Worm (Caenorhabditis elegans): ENCODE data around the gene F23F12.3.

F23F12.3 gene

DNA sequence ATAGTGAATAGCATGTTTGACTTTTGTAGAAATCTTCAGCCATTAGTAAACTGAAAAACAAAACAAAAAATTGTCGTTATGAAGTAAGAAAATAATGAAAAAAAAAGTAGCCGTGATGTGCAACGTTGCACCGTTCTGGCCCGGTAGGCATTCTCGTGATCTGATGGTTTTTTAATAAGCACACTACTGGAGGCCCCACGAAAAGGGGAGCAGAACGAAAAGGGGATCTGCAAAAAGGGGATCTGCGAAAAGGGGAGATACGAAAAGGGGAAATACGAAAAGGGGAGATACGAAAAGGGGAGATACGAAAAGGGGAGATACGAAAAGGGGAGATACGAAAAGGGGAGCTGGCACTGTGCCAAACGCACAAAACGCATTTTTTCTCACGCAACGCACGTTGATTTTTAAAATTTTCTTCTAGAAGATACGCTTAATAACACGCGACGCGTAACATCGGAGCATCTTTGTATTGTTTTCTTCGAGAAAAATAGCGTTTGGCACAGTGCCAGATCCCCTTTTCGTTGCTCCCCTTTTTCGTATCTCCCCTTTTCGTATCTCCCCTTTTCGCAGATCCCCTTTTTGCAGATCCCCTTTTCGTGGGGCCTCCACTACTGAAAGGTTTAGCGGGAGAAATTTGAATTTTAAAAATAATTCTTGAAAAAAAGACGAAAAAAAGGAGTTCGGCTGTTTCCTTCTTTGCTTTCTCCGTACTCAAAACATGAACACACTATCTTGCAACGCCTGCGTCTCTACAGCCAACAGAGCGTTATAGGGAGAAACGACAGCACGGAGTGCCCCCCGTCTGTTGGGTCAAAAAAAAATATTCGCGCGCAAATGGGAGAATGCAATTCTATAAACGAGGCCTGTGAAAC, 51.1 kb downstream of the F23F12.3 start, which contains the start of gene C09E7.7:
C09E7.7 (minus strand) TSS at position 57 of the 872 bp plus-strand sequence.
- TF ChIP-seq nhr-25 (tag; optimal IDR thresholded peaks at IDR 0.05) (peak; percentile 15), pha-4 (tag; optimal IDR thresholded peaks at IDR 0.05) (peak; percentile 30), hmg-11 (tag; optimal IDR thresholded peaks at IDR 0.05) (peak; percentile 11), tbx-2 (tag; optimal IDR thresholded peaks at IDR 0.05) (peak; percentile 21), snpc-4 (tag; optimal IDR thresholded peaks at IDR 0.05) (peak; percentile 25), elt-2 (tag; optimal IDR thresholded peaks at IDR 0.05) (peak; percentile 16), elt-1 (tag; optimal IDR thresholded peaks at IDR 0.05) (peak; percentile 36), fkh-10 (GFP tag; optimal IDR thresholded peaks at IDR 0.05) (peak; percentile 2), lin-15B (tag; optimal IDR thresholded peaks at IDR 0.05) (peak; percentile 21), nfya-1 (tag; optimal IDR thresholded peaks at IDR 0.05; ENCODE audit: insufficient read depth) (peak; percentile 50), nhr-43 (tag; optimal IDR thresholded peaks at IDR 0.05; ENCODE audit: poor library complexity, severe bottlenecking) (peak; percentile 63), ceh-28 (tag; optimal IDR thresholded peaks at IDR 0.05) (peak; percentile 0)

All from whole organism, L3 larva.